Fruit fly (Drosophila melanogaster) whole organism, wandering third instar larva: ENCODE results near the gene Klp98A.

Experiments
- Abd-B ChIP-seq: fragments of >200 bp; optimal IDR thresholded peaks from 2 replicates; lab custom pipeline; 2017; ENCODE audit warnings: missing biosample characterization, missing genetic modification characterization
- CG32264 ChIP-seq: fragments of 200-800 bp; sonication (Bioruptor generic); optimal IDR thresholded peaks from 2 replicates; lab custom pipeline; 2016; ENCODE audit warnings: missing biosample characterization, missing genetic modification characterization
- CG9705 ChIP-seq: fragments of 200-800 bp; sonication (Bioruptor generic); optimal IDR thresholded peaks from 2 replicates; lab custom pipeline; 2018; ENCODE audit warnings: missing biosample characterization, mild to moderate bottlenecking, missing genetic modification characterization
- CrebA ChIP-seq: fragments of 200-800 bp; sonication (Bioruptor generic); optimal IDR thresholded peaks from 2 replicates; lab custom pipeline; 2016; ENCODE audit warnings: missing biosample characterization, mild to moderate bottlenecking, missing genetic modification characterization, borderline replicate concordance
- Dif ChIP-seq: fragments of 200-275, 200-300 bp; sonication (Bioruptor generic); optimal IDR thresholded peaks from 2 replicates; lab custom pipeline; 2018; ENCODE audit warnings: missing biosample characterization, missing genetic modification characterization; ENCODE audit not compliant: partially characterized antibody
- GATAd ChIP-seq: sonication (Bioruptor generic); optimal IDR thresholded peaks from 2 replicates; lab custom pipeline; 2016; ENCODE audit warnings: missing biosample characterization, missing genetic modification characterization
- HLH106 ChIP-seq: fragments of 200-800 bp; optimal IDR thresholded peaks from 3 replicates; lab custom pipeline; 2019; ENCODE audit warnings: missing biosample characterization, mild to moderate bottlenecking, missing genetic modification characterization, moderate library complexity
- Hr78 ChIP-seq: fragments of >200 bp; optimal IDR thresholded peaks from 2 replicates; lab custom pipeline; 2017; ENCODE audit warnings: missing biosample characterization, missing genetic modification characterization
- Jra ChIP-seq: sonication (Bioruptor generic); optimal IDR thresholded peaks from 2 replicates; lab custom pipeline; 2016; ENCODE audit warnings: missing biosample characterization, missing genetic modification characterization
- Mio ChIP-seq: sonication (Bioruptor generic); optimal IDR thresholded peaks from 2 replicates; lab custom pipeline; 2016; ENCODE audit warnings: missing biosample characterization, missing genetic modification characterization
- Myc ChIP-seq: fragments of >200 bp; optimal IDR thresholded peaks from 2 replicates; lab custom pipeline; 2017
- N ChIP-seq: fragments of >200 bp; optimal IDR thresholded peaks from 2 replicates; lab custom pipeline; 2018; ENCODE audit warnings: missing biosample characterization, missing external identifiers, missing genetic modification characterization
- OdsH ChIP-seq: fragments of 200-800 bp; sonication (Bioruptor generic); optimal IDR thresholded peaks from 2 replicates; lab custom pipeline; 2016; ENCODE audit warnings: missing biosample characterization, mild to moderate bottlenecking, missing genetic modification characterization
- Rel ChIP-seq, 2 experiments: fragments of 200-800 bp; sonication (Bioruptor generic) in 1 of 2; optimal IDR thresholded peaks; 2 replicates in 1 of 2; 3 replicates in 1 of 2; lab custom pipeline; 2016 to 2019; ENCODE audit warnings: mild to moderate bottlenecking in 2 of 2, missing biosample characterization in 2 of 2, missing genetic modification characterization in 2 of 2, moderate library complexity in 1 of 2
- Sp1 ChIP-seq: fragments of 200-800 bp; sonication (Bioruptor generic); optimal IDR thresholded peaks from 3 replicates; lab custom pipeline; 2019; ENCODE audit warnings: missing biosample characterization, mild to moderate bottlenecking, missing genetic modification characterization, moderate library complexity
- Vsx2 ChIP-seq: fragments of 200-300, 225-300 bp; sonication (Bioruptor generic); optimal IDR thresholded peaks from 2 replicates; lab custom pipeline; 2018; ENCODE audit warnings: missing biosample characterization, missing genetic modification characterization; ENCODE audit not compliant: partially characterized antibody
- dl ChIP-seq, 2 experiments: fragments of 175-275, 200-275 bp in 1 of 2; fragments of 200-275 bp in 1 of 2; sonication (Bioruptor generic); optimal IDR thresholded peaks; lab custom pipeline; 2018; ENCODE audit warnings: mild to moderate bottlenecking in 2 of 2, missing biosample characterization in 2 of 2, missing genetic modification characterization in 2 of 2, moderate library complexity in 2 of 2; ENCODE audit not compliant: partially characterized antibody in 2 of 2, insufficient read depth in 1 of 2
- dmrt93B ChIP-seq: fragments of 200-800 bp; sonication (Bioruptor generic); optimal IDR thresholded peaks from 2 replicates; lab custom pipeline; 2018; ENCODE audit warnings: missing biosample characterization, mild to moderate bottlenecking, missing genetic modification characterization
- dsf ChIP-seq: sonication (Bioruptor generic); optimal IDR thresholded peaks from 2 replicates; lab custom pipeline; 2016; ENCODE audit warnings: missing biosample characterization, missing genetic modification characterization, borderline replicate concordance
- ey ChIP-seq: fragments of 200-800 bp; sonication (Bioruptor generic); optimal IDR thresholded peaks from 2 replicates; lab custom pipeline; 2016; ENCODE audit warnings: missing biosample characterization, missing genetic modification characterization
- foxo ChIP-seq, 2 experiments: fragments of 200-800 bp; sonication (Bioruptor generic); optimal IDR thresholded peaks; 2 replicates in 1 of 2; 3 replicates in 1 of 2; lab custom pipeline; 2016 to 2017; ENCODE audit warnings: missing biosample characterization in 2 of 2, missing genetic modification characterization in 2 of 2
- fru ChIP-seq: fragments of 200-800 bp; sonication (Bioruptor generic); optimal IDR thresholded peaks from 3 replicates; lab custom pipeline; 2016; ENCODE audit warnings: missing biosample characterization, mild to moderate bottlenecking, missing genetic modification characterization
- h ChIP-seq: fragments of 200-800 bp; sonication (Bioruptor generic); optimal IDR thresholded peaks from 3 replicates; lab custom pipeline; 2016; ENCODE audit warnings: missing biosample characterization, mild to moderate bottlenecking, missing genetic modification characterization
- lola ChIP-seq: fragments of >200 bp; optimal IDR thresholded peaks from 2 replicates; lab custom pipeline; 2017; ENCODE audit warnings: missing biosample characterization, missing genetic modification characterization
- psq ChIP-seq: fragments of 200-800 bp; sonication (Bioruptor generic); optimal IDR thresholded peaks from 3 replicates; lab custom pipeline; 2017; ENCODE audit warnings: missing biosample characterization, mild to moderate bottlenecking, missing genetic modification characterization, moderate library complexity
- sage ChIP-seq: fragments of 200-800 bp; sonication (Bioruptor generic); optimal IDR thresholded peaks from 2 replicates; lab custom pipeline; 2016; ENCODE audit warnings: missing biosample characterization, mild to moderate bottlenecking, missing genetic modification characterization
- sv ChIP-seq: fragments of 200-800 bp; sonication (Bioruptor generic); optimal IDR thresholded peaks from 3 replicates; lab custom pipeline; 2016; ENCODE audit warnings: missing biosample characterization, missing genetic modification characterization
- tai ChIP-seq: sonication (Bioruptor generic); optimal IDR thresholded peaks from 2 replicates; lab custom pipeline; 2016; ENCODE audit warnings: missing biosample characterization, missing genetic modification characterization
- usp ChIP-seq: fragments of >200 bp; optimal IDR thresholded peaks from 2 replicates; lab custom pipeline; 2017; ENCODE audit warnings: missing biosample characterization, missing genetic modification characterization
- woc ChIP-seq: sonication (Bioruptor generic); optimal IDR thresholded peaks from 2 replicates; lab custom pipeline; 2016; ENCODE audit warnings: missing biosample characterization, mild to moderate bottlenecking, missing genetic modification characterization

Gene Klp98A

dm6 chr3R:27553379-27553778, 5.6 kb downstream of the Klp98A start:
- TF ChIP-seq dsf (GFP tag; lab: Kevin White, UChicago) (no peak), GATAd (no peak), lola (GFP tag; lab: Kevin White, UChicago) (no peak), Jra (no peak), psq (GFP tag; lab: Kevin White, UChicago) (no peak), fru (GFP tag; lab: Kevin White, UChicago) (no peak), dl (GFP tag; optimal IDR thresholded peaks at IDR 0.05; lab: Kevin White, UChicago; ENCODE audit: insufficient read depth in 1 of 2, partially characterized antibody in 2 of 2) (no peak), CG9705 (no peak), foxo (GFP tag; optimal IDR thresholded peaks at IDR 0.05; lab: Kevin White, UChicago) (no peak), Hr78 (no peak), sage (GFP tag; lab: Kevin White, UChicago) (no peak), N (no peak), usp (no peak)
- TF ChIP-seq, all 38 proteins: peak for 0

DNA sequence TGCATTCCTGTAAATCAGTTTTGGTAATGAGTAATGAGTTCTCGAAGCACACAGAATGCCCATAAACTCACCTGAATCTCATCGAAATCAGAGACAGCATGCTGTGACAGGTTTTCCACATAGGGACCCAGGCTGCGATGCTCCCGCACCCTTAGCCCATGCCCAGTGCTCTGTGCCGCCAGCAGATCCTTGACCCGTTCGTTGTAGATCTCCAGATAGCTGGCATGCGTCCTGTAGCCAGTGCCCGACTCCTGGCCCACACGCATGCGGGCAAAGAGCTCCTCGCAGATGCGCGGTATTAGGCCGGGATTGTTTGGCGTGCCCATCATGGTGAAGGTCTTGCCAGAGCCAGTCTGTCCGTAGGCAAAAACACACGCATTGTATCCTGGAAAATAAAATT, 6.2 kb downstream of the Klp98A start:
- TF ChIP-seq dl (GFP tag; optimal IDR thresholded peaks at IDR 0.05; lab: Kevin White, UChicago; ENCODE audit: insufficient read depth in 1 of 2, partially characterized antibody in 2 of 2) (no peak), Myc (lab: Kevin White, UChicago) (no peak), Rel (GFP tag; optimal IDR thresholded peaks at IDR 0.05; lab: Kevin White, UChicago) (no peak), Rel (tag; optimal IDR thresholded peaks at IDR 0.05; lab: Kevin White, UChicago) (no peak), CG32264 (no peak)

dm6 chr3R:27547378-27547949, 11.5 kb downstream of the Klp98A start:
- TF ChIP-seq Sp1 (GFP tag; lab: Kevin White, UChicago) (no peak), Myc (lab: Kevin White, UChicago) (peak; percentile 28)

dm6 chr3R:27545752-27546151, 13.2 kb downstream of the Klp98A start, which contains the start of gene Gr98d:
Gene Gr98d (plus strand): TSS chr3R:27546052.
- no peak for TF ChIP-seq CG32264
- no peak for TF ChIP-seq Hr78
- TF ChIP-seq h (GFP tag; lab: Kevin White, UChicago), result no peak
- TF ChIP-seq GATAd, result no peak
- TF ChIP-seq Dif (GFP tag; lab: Kevin White, UChicago), result no peak
- no peak for TF ChIP-seq Jra
- TF ChIP-seq Sp1 (GFP tag; lab: Kevin White, UChicago), result no peak
- no peak for TF ChIP-seq HLH106
- no peak for TF ChIP-seq Abd-B
- TF ChIP-seq usp, result no peak
- no peak for TF ChIP-seq dmrt93B (GFP tag; lab: Kevin White, UChicago)
- TF ChIP-seq lola (GFP tag; lab: Kevin White, UChicago), result no peak
- TF ChIP-seq Myc (lab: Kevin White, UChicago), result no peak
- TF ChIP-seq N, result no peak

dm6 chr3R:27544143-27544542, 14.8 kb downstream of the Klp98A start, which contains the start of gene Gr98c:
Gene Gr98c (plus strand): TSS chr3R:27544443.
- TF ChIP-seq Myc (lab: Kevin White, UChicago), result no peak
- TF ChIP-seq dmrt93B (GFP tag; lab: Kevin White, UChicago), result no peak
- no peak for TF ChIP-seq dl (GFP tag; optimal IDR thresholded peaks at IDR 0.05; lab: Kevin White, UChicago; ENCODE audit: insufficient read depth in 1 of 2, partially characterized antibody in 2 of 2)
- no peak for TF ChIP-seq Vsx2
- no peak for TF ChIP-seq Hr78
- TF ChIP-seq Sp1 (GFP tag; lab: Kevin White, UChicago), result no peak
- no peak for TF ChIP-seq woc (GFP tag; lab: Kevin White, UChicago)
- TF ChIP-seq tai (GFP tag; lab: Kevin White, UChicago), result no peak
- no peak for TF ChIP-seq Mio (GFP tag; lab: Kevin White, UChicago)
- TF ChIP-seq HLH106, result no peak
- no peak for TF ChIP-seq CG9705
- no peak for TF ChIP-seq sv (GFP tag; lab: Kevin White, UChicago)

DNA sequence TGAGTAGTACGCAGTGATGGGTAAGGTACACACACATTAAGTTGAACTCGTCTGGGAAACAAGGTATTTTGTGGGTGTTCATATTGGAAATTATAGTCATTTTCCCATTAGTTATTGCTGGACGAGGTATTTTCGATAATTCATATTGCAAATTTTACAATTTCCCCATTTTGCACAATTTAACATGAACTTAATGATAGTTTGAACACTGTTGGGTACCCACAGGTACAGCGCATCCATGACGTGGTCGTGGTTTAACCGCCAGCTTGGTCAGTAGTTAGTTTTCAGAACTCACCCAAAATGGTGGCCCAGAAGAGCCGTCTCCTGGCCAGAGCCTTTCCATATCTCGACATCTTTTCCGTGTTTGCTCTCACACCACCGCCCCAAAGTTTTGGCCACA, 16.7 kb downstream of the Klp98A start, which contains the start of gene Gr98b:
Gene Gr98b, plus strand, starts transcription at position 301 of the 400 bp plus-strand sequence.
- no peak for TF ChIP-seq psq (GFP tag; lab: Kevin White, UChicago)
- TF ChIP-seq dmrt93B (GFP tag; lab: Kevin White, UChicago), result no peak
- TF ChIP-seq HLH106, result no peak
- TF ChIP-seq sv (GFP tag; lab: Kevin White, UChicago), result no peak
- TF ChIP-seq ey (GFP tag; lab: Kevin White, UChicago), result no peak
- TF ChIP-seq OdsH (GFP tag; lab: Kevin White, UChicago), result no peak
- TF ChIP-seq CrebA (GFP tag; lab: Kevin White, UChicago), result no peak
- TF ChIP-seq usp, result no peak
- TF ChIP-seq Hr78, result no peak
- TF ChIP-seq dl (GFP tag; optimal IDR thresholded peaks at IDR 0.05; lab: Kevin White, UChicago; ENCODE audit: insufficient read depth in 1 of 2, partially characterized antibody in 2 of 2), result no peak
- TF ChIP-seq Dif (GFP tag; lab: Kevin White, UChicago), result no peak
- TF ChIP-seq dsf (GFP tag; lab: Kevin White, UChicago), result no peak
- no peak for TF ChIP-seq tai (GFP tag; lab: Kevin White, UChicago)
